Worm (Caenorhabditis elegans) whole organism, young adult: ENCODE results near the gene C06E4.6.

Experiments used
- B0019.2 ChIP-seq: fragments of 200-800 bp; sonication (Bioruptor generic); conservative IDR thresholded peaks from 2 replicates; pipeline ENCODE4 v1.3.6; 2022; ENCODE audit warnings: missing genetic modification reagents, missing genetic modification characterization, missing compliant biosample characterization
- B0035.1 ChIP-seq: sonication (generic microtip); optimal IDR thresholded peaks from 2 replicates; lab custom pipeline; 2016; ENCODE audit warnings: missing genetic modification characterization, mild to moderate bottlenecking, missing compliant biosample characterization, missing genotype, missing genetic modification reagents
- B0261.1 ChIP-seq: sonication (generic microtip); optimal IDR thresholded peaks from 2 replicates; lab custom pipeline; 2016; ENCODE audit warnings: mild to moderate bottlenecking, missing genetic modification characterization, moderate library complexity, missing compliant biosample characterization
- F52B5.7 ChIP-seq: sonication (generic microtip); optimal IDR thresholded peaks from 2 replicates; lab custom pipeline; 2016; ENCODE audit warnings: mild to moderate bottlenecking, missing genetic modification characterization, missing compliant biosample characterization
- F55B11.4 ChIP-seq: sonication (generic microtip); optimal IDR thresholded peaks from 2 replicates; lab custom pipeline; 2016; ENCODE audit warnings: missing compliant biosample characterization, missing genetic modification characterization, borderline replicate concordance; ENCODE audit not compliant: insufficient read depth
- F57C9.4 ChIP-seq: sonication (generic microtip); optimal IDR thresholded peaks from 2 replicates; lab custom pipeline; 2017; ENCODE audit warnings: mild to moderate bottlenecking, missing genetic modification characterization, missing compliant biosample characterization
- K11D2.4 ChIP-seq: fragments of 200-800 bp; sonication (Bioruptor generic); IDR thresholded peaks from 2 replicates; pipeline ENCODE4 v1.3.6; 2022; ENCODE audit warnings: missing genetic modification reagents, missing genetic modification characterization, missing compliant biosample characterization
- K12H6.12 ChIP-seq: fragments of 200-800 bp; sonication (Bioruptor generic); optimal IDR thresholded peaks from 2 replicates; lab custom pipeline; 2018; ENCODE audit warnings: mild to moderate bottlenecking, missing genetic modification characterization, missing compliant biosample characterization
- T07F8.4 ChIP-seq: sonication (generic microtip); optimal IDR thresholded peaks from 2 replicates; lab custom pipeline; 2016; ENCODE audit warnings: mild to moderate bottlenecking, missing genetic modification characterization, moderate library complexity, missing compliant biosample characterization
- Y53G8AR.9 ChIP-seq: fragments of 200-800 bp; sonication (Bioruptor generic); conservative IDR thresholded peaks from 2 replicates; pipeline ENCODE4 v1.3.6; 2022; ENCODE audit warnings: missing genetic modification reagents, missing genetic modification characterization, missing compliant biosample characterization
- Y67H2A.10 ChIP-seq: fragments of 200-800 bp; sonication (Bioruptor generic); conservative IDR thresholded peaks from 2 replicates; pipeline ENCODE4 v1.3.6; 2022; ENCODE audit warnings: missing genetic modification reagents, missing genetic modification characterization, missing compliant biosample characterization
- attf-6 ChIP-seq: fragments of 200-800 bp; sonication (Bioruptor generic); IDR thresholded peaks from 2 replicates; pipeline ENCODE4 v1.3.6; 2022; ENCODE audit warnings: missing genetic modification reagents, missing genetic modification characterization, missing compliant biosample characterization
- bed-1 ChIP-seq: fragments of 200-800 bp; sonication (Bioruptor generic); IDR thresholded peaks from 2 replicates; pipeline ENCODE4 v1.3.6; 2022; ENCODE audit warnings: missing genetic modification reagents, missing genetic modification characterization, missing compliant biosample characterization
- cebp-1 ChIP-seq, 2 experiments: fragments of 200-800 bp in 1 of 2; sonication (Bioruptor generic) in 1 of 2; sonication (generic microtip) in 1 of 2; IDR thresholded peaks in 1 of 2; optimal IDR thresholded peaks in 1 of 2; 2 replicates each; pipeline versions ENCODE4 v1.3.6 to Lab custom; 2017 to 2022; ENCODE audit warnings: missing compliant biosample characterization in 2 of 2, missing genetic modification characterization in 2 of 2, mild to moderate bottlenecking in 1 of 2, missing genetic modification reagents in 1 of 2, moderate library complexity in 1 of 2
- dox-1 ChIP-seq: fragments of 200-800 bp; sonication (Bioruptor generic); IDR thresholded peaks from 2 replicates; pipeline ENCODE4 v1.3.6; 2022; ENCODE audit warnings: missing genetic modification reagents, missing genetic modification characterization, missing compliant biosample characterization
- dpff-1 ChIP-seq: sonication (generic microtip); optimal IDR thresholded peaks from 2 replicates; lab custom pipeline; 2017; ENCODE audit warnings: mild to moderate bottlenecking, missing genetic modification characterization, missing compliant biosample characterization
- efl-1 ChIP-seq: fragments of 150-350 bp; optimal IDR thresholded peaks from 2 replicates; lab custom pipeline; 2014; ENCODE audit warnings: missing biosample characterization, missing genetic modification reagents, missing genetic modification characterization
- egl-18 ChIP-seq: fragments of 200-800 bp; sonication (Bioruptor generic); IDR thresholded peaks from 2 replicates; pipeline ENCODE4 v1.3.6; 2022; ENCODE audit warnings: missing genetic modification reagents, missing genetic modification characterization, missing compliant biosample characterization
- egl-44 ChIP-seq: fragments of 200-800 bp; sonication (Bioruptor generic); IDR thresholded peaks from 2 replicates; pipeline ENCODE4 v1.3.6; 2022; ENCODE audit warnings: missing genetic modification reagents, missing genetic modification characterization, missing compliant biosample characterization
- hlh-26 ChIP-seq: fragments of 200-800 bp; sonication (Bioruptor generic); conservative IDR thresholded peaks from 2 replicates; pipeline ENCODE4 v1.3.6; 2022; ENCODE audit warnings: missing genetic modification reagents, missing genetic modification characterization, missing compliant biosample characterization
- hmg-20 ChIP-seq: fragments of 200-800 bp; sonication (Bioruptor generic); IDR thresholded peaks from 2 replicates; pipeline ENCODE4 v1.3.6; 2022; ENCODE audit warnings: missing genetic modification reagents, missing genetic modification characterization, missing compliant biosample characterization
- hsf-1 ChIP-seq: fragments of 200-800 bp; sonication (Bioruptor generic); IDR thresholded peaks from 2 replicates; pipeline ENCODE4 v1.3.6; 2022; ENCODE audit warnings: missing genetic modification reagents, missing genetic modification characterization, missing compliant biosample characterization
- lag-1 ChIP-seq: fragments of 200-800 bp; sonication (Bioruptor generic); IDR thresholded peaks from 2 replicates; pipeline ENCODE4 v1.3.6; 2022; ENCODE audit warnings: missing genetic modification reagents, missing genetic modification characterization, missing compliant biosample characterization
- let-607 ChIP-seq, 2 experiments: fragments of 200-800 bp in 1 of 2; sonication (Bioruptor generic) in 1 of 2; sonication (generic microtip) in 1 of 2; optimal IDR thresholded peaks; 2 replicates each; lab custom pipeline; 2016 to 2018; ENCODE audit warnings: mild to moderate bottlenecking in 2 of 2, missing compliant biosample characterization in 2 of 2, missing genetic modification characterization in 2 of 2, moderate library complexity in 2 of 2, missing genotype in 1 of 2
- lin-40 ChIP-seq: sonication (generic microtip); optimal IDR thresholded peaks from 2 replicates; lab custom pipeline; 2016; ENCODE audit warnings: missing genetic modification characterization, mild to moderate bottlenecking, missing compliant biosample characterization, missing genotype, missing genetic modification reagents
- lir-1 ChIP-seq: fragments of 200-800 bp; sonication (Bioruptor generic); conservative IDR thresholded peaks from 2 replicates; pipeline ENCODE4 v1.3.6; 2022; ENCODE audit warnings: missing genetic modification reagents, missing genetic modification characterization, missing compliant biosample characterization
- lsl-1 ChIP-seq: fragments of 200-800 bp; sonication (Bioruptor generic); optimal IDR thresholded peaks from 2 replicates; lab custom pipeline; 2018; ENCODE audit warnings: mild to moderate bottlenecking, missing genetic modification characterization, moderate library complexity, missing compliant biosample characterization
- madf-10 ChIP-seq: sonication (generic microtip); optimal IDR thresholded peaks from 2 replicates; lab custom pipeline; 2016; ENCODE audit warnings: mild to moderate bottlenecking, missing genetic modification characterization, missing compliant biosample characterization
- madf-6 ChIP-seq: fragments of 200-800 bp; sonication (Bioruptor generic); IDR thresholded peaks from 2 replicates; pipeline ENCODE4 v1.3.6; 2022; ENCODE audit warnings: missing genetic modification reagents, missing genetic modification characterization, missing compliant biosample characterization
- nfya-2 ChIP-seq: fragments of 200-800 bp; sonication (Bioruptor generic); IDR thresholded peaks from 2 replicates; pipeline ENCODE4 v1.3.6; 2022; ENCODE audit warnings: missing genetic modification reagents, missing genetic modification characterization, missing compliant biosample characterization
- nfyb-1 ChIP-seq: fragments of 200-800 bp; sonication (Bioruptor generic); IDR thresholded peaks from 2 replicates; pipeline ENCODE4 v1.3.6; 2022; ENCODE audit warnings: missing genetic modification reagents, missing genetic modification characterization, missing compliant biosample characterization
- nhr-80 ChIP-seq: sonication (generic microtip); optimal IDR thresholded peaks from 2 replicates; lab custom pipeline; 2016; ENCODE audit warnings: missing genetic modification characterization, missing compliant biosample characterization
- rec-8 ChIP-seq, 2 experiments: sonication (generic microtip); optimal IDR thresholded peaks; 2 replicates each; lab custom pipeline; 2016; ENCODE audit warnings: mild to moderate bottlenecking in 2 of 2, missing genetic modification characterization in 2 of 2, missing genetic modification reagents in 2 of 2, missing genotype in 2 of 2, missing biosample characterization in 1 of 2, missing compliant biosample characterization in 1 of 2, moderate library complexity in 1 of 2
- snpc-1.1 ChIP-seq: sonication (generic microtip); optimal IDR thresholded peaks from 2 replicates; lab custom pipeline; 2017; ENCODE audit warnings: missing genetic modification characterization, mild to moderate bottlenecking, missing compliant biosample characterization, antibody characterized with exemption, moderate library complexity, missing genotype, missing genetic modification reagents; ENCODE audit not compliant: insufficient read depth
- snpc-4 ChIP-seq, 5 experiments: fragments of 150-350 bp in 1 of 5; sonication (generic microtip) in 4 of 5; optimal IDR thresholded peaks; 2 replicates each; lab custom pipeline; 2014 to 2018; ENCODE audit warnings: missing genetic modification characterization in 5 of 5, missing biosample characterization in 3 of 5, antibody characterized with exemption in 2 of 5, mild to moderate bottlenecking in 2 of 5, missing compliant biosample characterization in 2 of 5, missing genotype in 2 of 5, moderate library complexity in 2 of 5, missing genetic modification reagents in 1 of 5
- unc-62 ChIP-seq: fragments of 150-350 bp; optimal IDR thresholded peaks from 2 replicates; lab custom pipeline; 2014; ENCODE audit warnings: missing biosample characterization, missing genetic modification reagents, missing genetic modification characterization
- xnd-1 ChIP-seq: sonication (generic microtip); optimal IDR thresholded peaks from 2 replicates; lab custom pipeline; 2016; ENCODE audit warnings: missing genotype, missing genetic modification reagents, missing genetic modification characterization, missing compliant biosample characterization
- zfh-2 ChIP-seq: fragments of 200-800 bp; sonication (Bioruptor generic); conservative IDR thresholded peaks from 2 replicates; pipeline ENCODE4 v1.3.6; 2022; ENCODE audit warnings: missing genetic modification reagents, missing genetic modification characterization, missing compliant biosample characterization
- ztf-18 ChIP-seq: sonication (generic microtip); optimal IDR thresholded peaks from 2 replicates; lab custom pipeline; 2016; ENCODE audit warnings: missing genotype, mild to moderate bottlenecking, missing genetic modification characterization, missing compliant biosample characterization
- ztf-26 ChIP-seq: sonication (generic microtip); optimal IDR thresholded peaks from 2 replicates; lab custom pipeline; 2017; ENCODE audit warnings: missing genetic modification characterization, missing compliant biosample characterization

Gene C06E4.6

DNA sequence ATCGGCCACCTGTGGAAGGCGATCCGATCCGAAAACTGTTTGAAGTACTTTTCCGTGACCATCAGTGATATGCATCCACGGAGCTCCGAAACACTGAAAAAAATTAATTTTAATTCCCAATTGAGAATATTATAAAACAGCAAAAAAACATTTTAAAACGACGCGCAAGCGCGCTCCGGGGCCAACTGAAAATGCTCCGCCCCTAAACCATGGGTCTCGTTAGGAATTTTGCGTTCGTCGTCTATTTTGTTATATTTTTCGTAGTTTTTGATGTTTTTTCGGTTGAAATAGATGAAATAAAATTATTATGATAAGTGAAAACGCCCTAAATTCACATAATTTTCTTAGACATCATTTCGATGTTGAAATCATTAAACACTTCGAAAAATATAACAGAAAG is 17.5 kb downstream of the C06E4.6 start:
- no peak for TF ChIP-seq efl-1
- TF ChIP-seq dpff-1 (tag; lab: Kevin White, UChicago) = peak; percentile 53
- no peak for TF ChIP-seq snpc-4 (GFP tag; optimal IDR thresholded peaks at IDR 0.05; lab: Kevin White, UChicago)
- TF ChIP-seq snpc-4 (tag; optimal IDR thresholded peaks at IDR 0.05; lab: Kevin White, UChicago) = peak in 1 of 4 experiments; percentile 29
- peak; percentile 18; the same call in 1 of the 2 replicates for TF ChIP-seq madf-6 (GFP tag; lab: Robert Waterston, UW)
- TF ChIP-seq lsl-1 (GFP tag; lab: Kevin White, UChicago) = no peak
- TF ChIP-seq lag-1 = no peak
- peak; percentile 59 for TF ChIP-seq F52B5.7 (tag; lab: Kevin White, UChicago)
- no peak for TF ChIP-seq B0035.1 (tag; lab: Kevin White, UChicago)
- no peak for TF ChIP-seq cebp-1 (GFP tag; IDR thresholded peaks at IDR 0.05; lab: Robert Waterston, UW)
- TF ChIP-seq cebp-1 (tag; optimal IDR thresholded peaks at IDR 0.05; lab: Kevin White, UChicago) = peak; percentile 27
- no peak for TF ChIP-seq egl-18
- TF ChIP-seq Y53G8AR.9 (GFP tag; lab: Robert Waterston, UW) = 0 out of 2 replicates have a peak, but pooled peaks have one; percentile 45
- TF ChIP-seq nfya-2 (GFP tag; lab: Robert Waterston, UW) = no peak
- TF ChIP-seq hsf-1 (GFP tag; lab: Robert Waterston, UW) = peak; percentile 58; the same call in 1 of the 2 replicates
- TF ChIP-seq bed-1 = no peak
- TF ChIP-seq unc-62 = no peak

DNA sequence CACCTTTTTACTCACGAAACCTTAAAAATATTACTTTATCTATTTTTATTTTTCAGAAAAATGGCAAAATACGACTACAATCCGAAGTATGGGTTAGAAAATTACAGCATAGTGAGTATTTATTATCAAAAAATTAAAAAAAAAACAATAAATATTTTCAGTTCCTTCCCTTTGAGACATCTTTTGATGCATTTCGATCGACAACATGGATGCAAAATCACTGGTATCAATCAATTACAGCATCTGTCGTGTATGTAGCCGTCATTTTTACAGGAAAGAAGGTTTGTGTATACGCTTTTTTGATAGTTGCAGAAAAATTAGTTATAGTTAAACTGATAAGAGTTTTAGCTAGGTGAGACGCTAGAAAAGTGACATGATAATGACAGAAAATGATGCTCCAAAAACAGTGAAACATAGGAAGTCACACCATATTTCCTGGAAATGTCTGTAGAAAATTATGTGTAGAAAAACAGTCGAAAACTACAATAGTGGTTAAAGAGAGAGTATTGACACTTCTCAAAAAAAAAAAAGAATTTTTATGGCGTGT is 20.4 kb downstream of the C06E4.6 start, which contains the start of gene elo-3:
TSS of gene elo-3 (plus strand) at position 51 of the 547 bp plus-strand sequence.
- TF ChIP-seq let-607 (tag; optimal IDR thresholded peaks at IDR 0.05; lab: Kevin White, UChicago) (peak in 1 of 2 experiments; percentile 3), lir-1 (GFP tag; lab: Robert Waterston, UW) (no peak), B0019.2 (no peak), nfyb-1 (GFP tag; lab: Robert Waterston, UW) (0 out of 2 replicates have a peak, but pooled peaks have one; percentile 26), nhr-80 (tag; lab: Kevin White, UChicago) (peak; percentile 83), F55B11.4 (tag; lab: Kevin White, UChicago) (no peak), xnd-1 (no peak), T07F8.4 (tag; lab: Kevin White, UChicago) (no peak)
- TF ChIP-seq, all 124 proteins: peak for 3

DNA sequence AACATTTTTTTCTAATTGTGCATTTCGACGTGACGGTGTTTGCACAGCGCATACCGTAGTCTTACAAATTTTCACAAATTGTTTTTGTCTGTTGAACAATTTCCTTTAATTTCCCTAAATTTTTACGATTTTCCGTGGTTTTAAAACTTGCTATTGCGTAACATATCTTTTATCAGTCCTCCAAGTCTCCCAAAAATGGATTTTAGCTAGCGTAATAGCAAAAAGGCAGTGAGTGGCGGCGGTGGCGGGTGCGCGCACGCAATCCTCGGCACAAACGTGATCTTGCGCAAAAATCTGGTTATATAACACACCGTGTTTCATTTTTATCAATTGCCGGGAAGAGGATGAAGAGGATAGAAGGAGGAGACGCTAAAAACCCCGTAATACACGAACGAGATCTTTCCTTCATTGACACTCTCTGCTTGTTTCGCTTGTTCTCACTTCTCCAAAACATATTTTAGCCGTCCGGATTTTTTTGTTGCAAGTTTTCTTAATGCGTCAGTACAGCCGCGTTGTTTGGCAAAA is 21.8 kb downstream of the C06E4.6 start:
- TF ChIP-seq F57C9.4 (tag; lab: Kevin White, UChicago) (peak; percentile 14), dox-1 (GFP tag; lab: Robert Waterston, UW) (peak; percentile 25; the same call in 1 of the 2 replicates), B0261.1 (tag; lab: Kevin White, UChicago) (no peak), egl-44 (no peak), lsl-1 (GFP tag; lab: Kevin White, UChicago) (peak; percentile 21), snpc-1.1 (tag; lab: Kevin White, UChicago) (no peak)

DNA sequence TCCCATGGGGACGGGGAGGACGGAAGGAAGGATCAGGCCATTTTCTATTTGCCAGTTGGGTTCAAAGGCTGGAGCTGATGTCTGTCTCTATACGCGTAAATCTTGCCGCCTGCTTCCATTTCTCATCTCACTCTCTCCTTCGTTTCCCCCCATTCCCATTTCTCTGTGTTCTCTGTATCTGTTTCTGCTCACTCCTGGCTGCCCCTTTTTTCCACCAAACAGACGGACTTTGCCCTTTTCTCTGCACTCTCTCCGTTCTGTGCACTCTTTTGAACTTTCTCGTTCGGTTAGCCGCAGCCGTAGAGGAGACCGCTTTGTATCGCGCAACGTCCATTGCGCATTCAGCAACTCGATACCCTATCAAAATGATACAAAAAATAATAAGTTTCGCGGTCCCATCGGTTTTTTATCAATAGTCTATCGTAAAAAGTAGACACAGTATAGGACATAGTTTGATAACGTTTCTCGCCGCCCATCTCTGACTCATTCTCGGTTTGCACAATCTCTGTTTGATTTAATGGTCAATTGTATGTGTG is 22.7 kb downstream of the C06E4.6 start:
- no peak for TF ChIP-seq snpc-4 (GFP tag; optimal IDR thresholded peaks at IDR 0.05; lab: Kevin White, UChicago)
- peak in 1 of 4 experiments; percentile 21 for TF ChIP-seq snpc-4 (tag; optimal IDR thresholded peaks at IDR 0.05; lab: Kevin White, UChicago)
- TF ChIP-seq K11D2.4 (GFP tag; lab: Robert Waterston, UW) = 0 out of 2 replicates have a peak, but pooled peaks have one; percentile 50
- TF ChIP-seq attf-6 (GFP tag; lab: Robert Waterston, UW) = no peak
- TF ChIP-seq madf-6 (GFP tag; lab: Robert Waterston, UW) = no peak
- TF ChIP-seq Y67H2A.10 (GFP tag; lab: Robert Waterston, UW) = no peak
- no peak for TF ChIP-seq hlh-26
- TF ChIP-seq K12H6.12 (tag; lab: Kevin White, UChicago) = peak; percentile 25
- TF ChIP-seq madf-10 (tag; lab: Kevin White, UChicago) = no peak
- peak; percentile 28 for TF ChIP-seq lin-40
- peak in 1 of 2 experiments; percentile 8 for TF ChIP-seq rec-8 (tag; optimal IDR thresholded peaks at IDR 0.05; lab: Kevin White, UChicago)
- no peak for TF ChIP-seq ztf-26 (tag; lab: Kevin White, UChicago)
- TF ChIP-seq zfh-2 (GFP tag; lab: Robert Waterston, UW) = peak; percentile 89
- peak; percentile 47; the same call in 1 of the 2 replicates for TF ChIP-seq hmg-20 (GFP tag; lab: Robert Waterston, UW)
- TF ChIP-seq ztf-18 (tag; lab: Kevin White, UChicago) = peak; percentile 11
